Fruit fly (Drosophila melanogaster): ENCODE measurements around the gene CG31683.

dm6 chr2L:20399239-20399638, 50.5 kb downstream of the CG31683 start:
- TF ChIP-seq toe (GFP tag; optimal IDR thresholded peaks at IDR 0.05) (no peak), CG12768 (GFP tag; optimal IDR thresholded peaks at IDR 0.05) (no peak), CG5204 (GFP tag; optimal IDR thresholded peaks at IDR 0.05) (no peak), Clk (GFP tag; optimal IDR thresholded peaks at IDR 0.05) (no peak), kay (GFP tag; ENCODE audit: borderline replicate concordance) (no peak), Mnt (GFP tag; optimal IDR thresholded peaks at IDR 0.05) (no peak), cic (GFP tag; optimal IDR thresholded peaks at IDR 0.05) (no peak), pad (GFP tag; optimal IDR thresholded peaks at IDR 0.05) (no peak), Hr96 (GFP tag; optimal IDR thresholded peaks at IDR 0.05) (no peak), cnc (optimal IDR thresholded peaks at IDR 0.05) (no peak), CG11617 (GFP tag; optimal IDR thresholded peaks at IDR 0.05) (no peak)

Measured in whole organism, adult.